Worm (Caenorhabditis elegans) whole organism, L2 larva: ENCODE data around the gene K04B12.2.

Source experiments
- C34F6.9 ChIP-seq: fragments of 150-350 bp; optimal IDR thresholded peaks from 2 replicates; lab custom pipeline; 2014; ENCODE audit warnings: missing biosample characterization, missing genetic modification characterization
- F13H6.1 ChIP-seq: sonication (generic microtip); optimal IDR thresholded peaks from 2 replicates; lab custom pipeline; 2016; ENCODE audit warnings: missing genetic modification characterization, missing compliant biosample characterization
- R02D3.7 ChIP-seq: fragments of 150-350 bp; optimal IDR thresholded peaks from 2 replicates; lab custom pipeline; 2014; ENCODE audit warnings: missing biosample characterization, missing genetic modification characterization
- Y55F3AM.14 ChIP-seq: fragments of 200-800 bp; sonication (Bioruptor generic); optimal IDR thresholded peaks from 2 replicates; lab custom pipeline; 2018; ENCODE audit warnings: mild to moderate bottlenecking, missing genetic modification characterization, missing compliant biosample characterization
- ZK546.5 ChIP-seq: sonication (generic microtip); optimal IDR thresholded peaks from 2 replicates; lab custom pipeline; 2017; ENCODE audit warnings: missing biosample characterization, missing genetic modification characterization
- alr-1 ChIP-seq: fragments of 150-350 bp; optimal IDR thresholded peaks from 2 replicates; lab custom pipeline; 2014; ENCODE audit warnings: missing biosample characterization, missing genetic modification characterization
- aly-2 ChIP-seq: fragments of 150-350 bp; optimal IDR thresholded peaks from 2 replicates; lab custom pipeline; 2014; ENCODE audit warnings: missing biosample characterization, missing genetic modification characterization
- ama-1 ChIP-seq: fragments of 150-350 bp; optimal IDR thresholded peaks from 2 replicates; lab custom pipeline; 2018; ENCODE audit warnings: inconsistent platforms
- blmp-1 ChIP-seq: sonication (generic microtip); optimal IDR thresholded peaks from 2 replicates; lab custom pipeline; 2017; ENCODE audit warnings: missing genetic modification characterization, mild to moderate bottlenecking, missing compliant biosample characterization, antibody characterized with exemption, moderate library complexity; ENCODE audit not compliant: insufficient read depth
- ceh-16 ChIP-seq: fragments of 150-350 bp; optimal IDR thresholded peaks from 2 replicates; lab custom pipeline; 2014; ENCODE audit warnings: missing biosample characterization, missing genetic modification characterization
- ceh-82 ChIP-seq: fragments of 150-350 bp; optimal IDR thresholded peaks from 2 replicates; lab custom pipeline; 2014; ENCODE audit warnings: missing biosample characterization, missing genetic modification characterization
- crh-2 ChIP-seq: sonication (generic microtip); optimal IDR thresholded peaks from 2 replicates; lab custom pipeline; 2017; ENCODE audit warnings: missing biosample characterization, missing genetic modification characterization
- dmd-4 ChIP-seq: sonication (generic microtip); optimal IDR thresholded peaks from 2 replicates; lab custom pipeline; 2017; ENCODE audit warnings: missing biosample characterization, missing genetic modification characterization
- egl-27 ChIP-seq: sonication (generic microtip); optimal IDR thresholded peaks from 3 replicates; lab custom pipeline; 2017; ENCODE audit warnings: missing biosample characterization, missing genetic modification reagents, missing genetic modification characterization
- elt-1 ChIP-seq: fragments of 150-350 bp; optimal IDR thresholded peaks from 2 replicates; lab custom pipeline; 2014; ENCODE audit warnings: missing biosample characterization, missing genetic modification characterization
- elt-3 ChIP-seq: sonication (generic microtip); optimal IDR thresholded peaks from 2 replicates; lab custom pipeline; 2017; ENCODE audit warnings: missing biosample characterization, missing genetic modification characterization
- fos-1 ChIP-seq: fragments of 150-350 bp; optimal IDR thresholded peaks from 2 replicates; lab custom pipeline; 2014; ENCODE audit warnings: missing biosample characterization, missing genetic modification characterization
- gmeb-1 ChIP-seq: fragments of 150-350 bp; optimal IDR thresholded peaks from 2 replicates; lab custom pipeline; 2014; ENCODE audit warnings: missing biosample characterization, missing genetic modification characterization
- lin-11 ChIP-seq: fragments of 150-350 bp; sonication (generic microtip); optimal IDR thresholded peaks from 2 replicates; lab custom pipeline; 2014; ENCODE audit warnings: missing biosample characterization, missing genetic modification characterization, inconsistent platforms, mixed read lengths
- lin-13 ChIP-seq: fragments of 150-350 bp; optimal IDR thresholded peaks from 2 replicates; lab custom pipeline; 2014; ENCODE audit warnings: missing biosample characterization, missing genetic modification reagents, missing genetic modification characterization
- lin-39 ChIP-seq: fragments of 150-350 bp; optimal IDR thresholded peaks from 2 replicates; lab custom pipeline; 2014; ENCODE audit warnings: missing biosample characterization, missing genetic modification reagents, missing genetic modification characterization
- lsy-2 ChIP-seq, 2 experiments: fragments of 150-350 bp in 1 of 2; sonication (generic microtip) in 1 of 2; optimal IDR thresholded peaks; 2 replicates each; lab custom pipeline; 2014 to 2017; ENCODE audit warnings: missing biosample characterization in 2 of 2, missing genetic modification characterization in 2 of 2
- mab-5 ChIP-seq: fragments of 150-350 bp; optimal IDR thresholded peaks from 2 replicates; lab custom pipeline; 2014; ENCODE audit warnings: missing biosample characterization, missing genetic modification characterization
- mbf-1 ChIP-seq: sonication (generic microtip); optimal IDR thresholded peaks from 2 replicates; lab custom pipeline; 2017; ENCODE audit warnings: missing biosample characterization, missing genetic modification characterization
- mdl-1 ChIP-seq, 2 experiments: fragments of 150-350 bp in 1 of 2; sonication (generic microtip) in 1 of 2; optimal IDR thresholded peaks; 2 replicates each; lab custom pipeline; 2017; ENCODE audit warnings: missing biosample characterization in 2 of 2, missing genetic modification characterization in 2 of 2
- nhr-10 ChIP-seq: sonication (generic microtip); optimal IDR thresholded peaks from 2 replicates; lab custom pipeline; 2017; ENCODE audit warnings: missing biosample characterization, missing genetic modification characterization
- nhr-11 ChIP-seq: fragments of 150-350 bp; optimal IDR thresholded peaks from 2 replicates; lab custom pipeline; 2014; ENCODE audit warnings: missing biosample characterization, missing genetic modification characterization
- nhr-12 ChIP-seq: fragments of 150-350 bp; optimal IDR thresholded peaks from 2 replicates; lab custom pipeline; 2014; ENCODE audit warnings: missing biosample characterization, missing genetic modification characterization
- nhr-129 ChIP-seq: fragments of 150-350 bp; optimal IDR thresholded peaks from 2 replicates; lab custom pipeline; 2014; ENCODE audit warnings: missing biosample characterization, missing genetic modification characterization
- nhr-21 ChIP-seq: fragments of 150-350 bp; optimal IDR thresholded peaks from 2 replicates; lab custom pipeline; 2014; ENCODE audit warnings: missing biosample characterization, missing genetic modification characterization
- nhr-23 ChIP-seq: fragments of 150-350 bp; optimal IDR thresholded peaks from 2 replicates; lab custom pipeline; 2014; ENCODE audit warnings: missing biosample characterization, missing genetic modification reagents, missing genetic modification characterization
- nhr-237 ChIP-seq: fragments of 150-350 bp; optimal IDR thresholded peaks from 2 replicates; lab custom pipeline; 2014; ENCODE audit warnings: missing biosample characterization, missing genetic modification characterization
- nhr-25 ChIP-seq: fragments of 150-350 bp; sonication (generic microtip); optimal IDR thresholded peaks from 3 replicates; lab custom pipeline; 2014; ENCODE audit warnings: missing biosample characterization, missing genetic modification characterization
- nhr-6 ChIP-seq: fragments of 150-350 bp; optimal IDR thresholded peaks from 2 replicates; lab custom pipeline; 2014; ENCODE audit warnings: missing biosample characterization, missing genetic modification characterization
- nhr-77 ChIP-seq: fragments of 150-350 bp; optimal IDR thresholded peaks from 2 replicates; lab custom pipeline; 2014; ENCODE audit warnings: missing biosample characterization, missing genetic modification characterization
- peb-1 ChIP-seq: fragments of 150-350 bp; optimal IDR thresholded peaks from 2 replicates; lab custom pipeline; 2014; ENCODE audit warnings: missing biosample characterization, missing genetic modification characterization
- sem-4 ChIP-seq: fragments of 150-350 bp; optimal IDR thresholded peaks from 2 replicates; lab custom pipeline; 2014; ENCODE audit warnings: missing biosample characterization, missing genetic modification reagents, missing genetic modification characterization
- skn-1 ChIP-seq: sonication (generic microtip); optimal IDR thresholded peaks from 2 replicates; lab custom pipeline; 2017; ENCODE audit warnings: missing biosample characterization, missing genetic modification characterization
- sma-3 ChIP-seq: sonication (generic microtip); optimal IDR thresholded peaks from 2 replicates; lab custom pipeline; 2016; ENCODE audit warnings: missing genetic modification reagents, missing genetic modification characterization, missing compliant biosample characterization
- sma-9 ChIP-seq, 2 experiments: fragments of 150-350 bp in 1 of 2; sonication (generic microtip) in 1 of 2; optimal IDR thresholded peaks; 2 replicates each; lab custom pipeline; 2014 to 2016; ENCODE audit warnings: missing genetic modification characterization in 2 of 2, mild to moderate bottlenecking in 1 of 2, missing biosample characterization in 1 of 2, missing compliant biosample characterization in 1 of 2, missing genetic modification reagents in 1 of 2, moderate library complexity in 1 of 2
- snpc-4 ChIP-seq: fragments of 150-350 bp; optimal IDR thresholded peaks from 2 replicates; lab custom pipeline; 2014; ENCODE audit warnings: missing biosample characterization, missing genetic modification characterization
- unc-39 ChIP-seq: fragments of 150-350 bp; optimal IDR thresholded peaks from 2 replicates; lab custom pipeline; 2014; ENCODE audit warnings: missing biosample characterization, missing genetic modification characterization
- unc-55 ChIP-seq: fragments of 150-350 bp; sonication (generic microtip); optimal IDR thresholded peaks from 3 replicates; lab custom pipeline; 2014; ENCODE audit warnings: missing biosample characterization, missing genetic modification reagents, missing genetic modification characterization
- unc-62 ChIP-seq: fragments of 150-350 bp; optimal IDR thresholded peaks from 2 replicates; lab custom pipeline; 2014; ENCODE audit warnings: missing biosample characterization, missing genetic modification reagents, missing genetic modification characterization
- zag-1 ChIP-seq: fragments of 150-350 bp; optimal IDR thresholded peaks from 2 replicates; lab custom pipeline; 2014; ENCODE audit warnings: missing biosample characterization, missing genetic modification characterization
- ztf-1 ChIP-seq: fragments of 200-800 bp; sonication (Bioruptor generic); conservative IDR thresholded peaks from 2 replicates; pipeline ENCODE4 v1.3.6; 2022; ENCODE audit warnings: missing genetic modification characterization, missing compliant biosample characterization
- ztf-11 ChIP-seq: sonication (generic microtip); optimal IDR thresholded peaks from 2 replicates; lab custom pipeline; 2017; ENCODE audit warnings: missing biosample characterization, missing genetic modification characterization
- ztf-4 ChIP-seq: fragments of 150-350 bp; optimal IDR thresholded peaks from 2 replicates; lab custom pipeline; 2014; ENCODE audit warnings: missing biosample characterization, missing genetic modification characterization

Gene K04B12.2

DNA sequence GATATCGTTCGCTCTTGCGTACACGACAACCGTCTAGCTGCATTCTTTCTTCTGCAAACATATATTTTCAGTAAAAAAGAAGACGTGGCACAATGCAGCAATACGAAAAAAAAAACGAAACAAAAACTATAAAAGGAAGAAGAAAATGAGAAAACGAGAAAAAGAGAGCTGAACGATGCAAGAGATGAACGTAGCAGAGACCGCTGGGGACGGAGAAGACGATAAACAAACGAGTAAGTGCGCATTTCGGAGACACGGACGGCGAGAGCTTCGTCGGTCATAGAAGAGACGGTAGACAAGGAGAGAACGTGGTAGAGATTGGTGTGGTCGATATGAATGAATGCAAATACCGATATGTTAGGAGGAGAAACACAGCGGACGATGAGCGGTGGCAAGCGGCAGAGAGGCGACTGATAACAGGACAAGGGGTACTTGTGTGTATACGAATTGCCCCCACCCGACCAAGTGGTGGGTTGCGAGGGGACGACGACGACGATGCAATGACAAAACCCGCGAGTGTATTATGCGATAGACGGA is at the start of gene K04B12.2:
TSS of gene K04B12.2 (minus strand) at position 51 of the 537 bp plus-strand sequence.
- TF ChIP-seq sma-9 (GFP tag; optimal IDR thresholded peaks at IDR 0.05; lab: Kevin White, UChicago) = peak; percentile 81
- TF ChIP-seq sma-9 (tag; optimal IDR thresholded peaks at IDR 0.05; lab: Kevin White, UChicago) = no peak
- TF ChIP-seq lsy-2 (tag; optimal IDR thresholded peaks at IDR 0.05; lab: Kevin White, UChicago) = peak in 1 of 2 experiments; percentile 64
- no peak for TF ChIP-seq nhr-10 (tag; lab: Kevin White, UChicago)
- TF ChIP-seq crh-2 (tag; lab: Kevin White, UChicago) = peak; percentile 85
- no peak for TF ChIP-seq ztf-4 (tag; lab: Kevin White, UChicago)
- no peak for TF ChIP-seq dmd-4 (tag; lab: Kevin White, UChicago)
- TF ChIP-seq Y55F3AM.14 (GFP tag; lab: Kevin White, UChicago) = no peak
- peak; percentile 10 for TF ChIP-seq blmp-1 (tag; lab: Kevin White, UChicago)
- no peak for TF ChIP-seq ZK546.5 (tag; lab: Kevin White, UChicago)
- TF ChIP-seq nhr-6 (tag; lab: Kevin White, UChicago) = no peak
- TF ChIP-seq unc-62 = no peak
- TF ChIP-seq snpc-4 (tag; lab: Kevin White, UChicago) = no peak
- no peak for TF ChIP-seq nhr-23 (tag; lab: Kevin White, UChicago)
- no peak for TF ChIP-seq aly-2
- TF ChIP-seq nhr-129 = peak; percentile 84
- TF ChIP-seq mbf-1 = no peak
- TF ChIP-seq nhr-21 (tag; lab: Kevin White, UChicago) = peak; percentile 34
- TF ChIP-seq nhr-11 = no peak
- no peak for TF ChIP-seq zag-1 (tag; lab: Kevin White, UChicago)
- TF ChIP-seq R02D3.7 (tag; lab: Kevin White, UChicago) = no peak
- peak; percentile 20 to 35 for TF ChIP-seq mdl-1 (tag; optimal IDR thresholded peaks at IDR 0.05; lab: Kevin White, UChicago)
- no peak for TF ChIP-seq nhr-237
- no peak for TF ChIP-seq elt-3 (tag; lab: Kevin White, UChicago)
- TF ChIP-seq nhr-12 (tag; lab: Kevin White, UChicago) = no peak
- TF ChIP-seq skn-1 = no peak
- no peak for TF ChIP-seq ztf-1
- TF ChIP-seq unc-55 = peak; percentile 75
- peak; percentile 80 for TF ChIP-seq F13H6.1 (tag; lab: Kevin White, UChicago)
- TF ChIP-seq nhr-77 (tag; lab: Kevin White, UChicago) = peak; percentile 3
- TF ChIP-seq gmeb-1 (tag; lab: Kevin White, UChicago) = peak; percentile 71
- peak; percentile 36 for TF ChIP-seq egl-27
- peak; percentile 79 for TF ChIP-seq C34F6.9 (tag; lab: Kevin White, UChicago)
- TF ChIP-seq lin-13 = peak; percentile 19
- no peak for TF ChIP-seq elt-1 (tag; lab: Kevin White, UChicago)
- peak; percentile 15 for TF ChIP-seq ceh-16
- peak; percentile 87 for TF ChIP-seq fos-1 (tag; lab: Kevin White, UChicago)
- TF ChIP-seq alr-1 = no peak
- TF ChIP-seq lin-39 (tag; lab: Kevin White, UChicago) = no peak
- TF ChIP-seq mab-5 (tag; lab: Kevin White, UChicago) = no peak
- peak; percentile 65 for TF ChIP-seq sma-3 (GFP tag; lab: Kevin White, UChicago)
- TF ChIP-seq lin-11 (tag; lab: Kevin White, UChicago) = peak; percentile 63
- no peak for TF ChIP-seq ama-1 (lab: Kevin White, UChicago)
- TF ChIP-seq peb-1 (tag; lab: Kevin White, UChicago) = no peak
- TF ChIP-seq nhr-25 (tag; lab: Kevin White, UChicago) = peak; percentile 49
- TF ChIP-seq sem-4 = no peak
- no peak for TF ChIP-seq ztf-11 (tag; lab: Kevin White, UChicago)
- no peak for TF ChIP-seq ceh-82 (tag; lab: Kevin White, UChicago)
- no peak for TF ChIP-seq unc-39 (tag; lab: Kevin White, UChicago)
- TF ChIP-seq, all 48 proteins: peak for 19
